Worm (Caenorhabditis elegans): Measurements from ENCODE around the gene fezf-1.
A peak's percentile ranks its signal among the peaks of the same experiment; 100 is the strongest.

fezf-1 gene

ce11 chrIV:13487019-13487418 is 21.1 kb downstream of the fezf-1 start:
- TF ChIP-seq nhr-11 (tag; optimal IDR thresholded peaks at IDR 0.05) = no peak
- no peak for TF ChIP-seq nhr-67 (tag; optimal IDR thresholded peaks at IDR 0.05)
- no peak for TF ChIP-seq jun-1 (tag; optimal IDR thresholded peaks at IDR 0.05)
- TF ChIP-seq ceh-82 (tag; optimal IDR thresholded peaks at IDR 0.05) = no peak
- TF ChIP-seq tbx-2 (tag; optimal IDR thresholded peaks at IDR 0.05) = no peak
- no peak for TF ChIP-seq snpc-4 (tag; optimal IDR thresholded peaks at IDR 0.05)
- no peak for TF ChIP-seq hmg-11 (tag; optimal IDR thresholded peaks at IDR 0.05)
- TF ChIP-seq nfya-1 (tag; optimal IDR thresholded peaks at IDR 0.05; ENCODE audit: insufficient read depth) = no peak
- no peak for TF ChIP-seq nhr-25 (tag; optimal IDR thresholded peaks at IDR 0.05)
- TF ChIP-seq nhr-12 (tag; optimal IDR thresholded peaks at IDR 0.05) = no peak
- TF ChIP-seq pqm-1 (tag; optimal IDR thresholded peaks at IDR 0.05) = no peak
- TF ChIP-seq unc-62 (GFP tag; optimal IDR thresholded peaks at IDR 0.05) = no peak
- TF ChIP-seq R02D3.7 (tag; optimal IDR thresholded peaks at IDR 0.05) = no peak
- TF ChIP-seq unc-39 (tag; optimal IDR thresholded peaks at IDR 0.05) = no peak

ce11 chrIV:13487596-13487995 is 21.7 kb downstream of the fezf-1 start:
- TF ChIP-seq unc-62 (GFP tag; optimal IDR thresholded peaks at IDR 0.05) (no peak), nfya-1 (tag; optimal IDR thresholded peaks at IDR 0.05; ENCODE audit: insufficient read depth) (peak; percentile 89)

ce11 chrIV:13492271-13492670 is 26.4 kb downstream of the fezf-1 start, which contains the start of gene Y45F10A.7:
Y45F10A.7 (plus strand) TSS chrIV:13492571.
- TF ChIP-seq elt-3 (tag; optimal IDR thresholded peaks at IDR 0.05) (no peak), nhr-12 (tag; optimal IDR thresholded peaks at IDR 0.05) (no peak), hmg-11 (tag; optimal IDR thresholded peaks at IDR 0.05) (no peak), nhr-76 (tag; optimal IDR thresholded peaks at IDR 0.05) (no peak), pha-4 (tag; optimal IDR thresholded peaks at IDR 0.05) (no peak), jun-1 (tag; optimal IDR thresholded peaks at IDR 0.05) (no peak), aly-2 (tag; optimal IDR thresholded peaks at IDR 0.05) (no peak), fos-1 (tag; optimal IDR thresholded peaks at IDR 0.05) (no peak), ama-1 (optimal IDR thresholded peaks at IDR 0.05) (no peak), unc-39 (tag; optimal IDR thresholded peaks at IDR 0.05) (no peak), egl-27 (tag; optimal IDR thresholded peaks at IDR 0.05) (no peak), ceh-82 (tag; optimal IDR thresholded peaks at IDR 0.05) (no peak), ceh-9 (tag; optimal IDR thresholded peaks at IDR 0.05) (no peak)

ce11 chrIV:13493719-13494118 is 27.8 kb downstream of the fezf-1 start:
- TF ChIP-seq nhr-25 (tag; optimal IDR thresholded peaks at IDR 0.05) = no peak

- no peak for TF ChIP-seq nhr-237 (tag; optimal IDR thresholded peaks at IDR 0.05)
- TF ChIP-seq ceh-16 (tag; optimal IDR thresholded peaks at IDR 0.05) = no peak
- TF ChIP-seq daf-12 (tag; optimal IDR thresholded peaks at IDR 0.05) = no peak
- TF ChIP-seq ceh-28 (tag; optimal IDR thresholded peaks at IDR 0.05) = peak; percentile 30
- peak; percentile 60 for TF ChIP-seq pha-4 (tag; optimal IDR thresholded peaks at IDR 0.05)
- no peak for TF ChIP-seq tbx-2 (tag; optimal IDR thresholded peaks at IDR 0.05)
- no peak for TF ChIP-seq ztf-4 (tag; optimal IDR thresholded peaks at IDR 0.05)
- TF ChIP-seq nhr-67 (tag; optimal IDR thresholded peaks at IDR 0.05) = no peak
- TF ChIP-seq unc-39 (tag; optimal IDR thresholded peaks at IDR 0.05) = no peak
- TF ChIP-seq eor-1 (tag; optimal IDR thresholded peaks at IDR 0.05) = no peak
- no peak for TF ChIP-seq nhr-25 (tag; optimal IDR thresholded peaks at IDR 0.05)
- peak; percentile 6 for TF ChIP-seq lin-15B (tag; optimal IDR thresholded peaks at IDR 0.05)
- peak; percentile 6 for TF ChIP-seq elt-2 (tag; optimal IDR thresholded peaks at IDR 0.05)
- no peak for TF ChIP-seq R02D3.7 (tag; optimal IDR thresholded peaks at IDR 0.05)
- TF ChIP-seq hmg-11 (tag; optimal IDR thresholded peaks at IDR 0.05) = peak; percentile 9
- TF ChIP-seq ZK546.5 (tag; optimal IDR thresholded peaks at IDR 0.05) = no peak
- no peak for TF ChIP-seq lsy-12 (tag; optimal IDR thresholded peaks at IDR 0.05)
- TF ChIP-seq unc-62 (GFP tag; optimal IDR thresholded peaks at IDR 0.05) = no peak
- TF ChIP-seq nhr-76 (tag; optimal IDR thresholded peaks at IDR 0.05) = no peak
- no peak for TF ChIP-seq mml-1 (tag; optimal IDR thresholded peaks at IDR 0.05)
- no peak for TF ChIP-seq egl-5 (tag; optimal IDR thresholded peaks at IDR 0.05)
- no peak for TF ChIP-seq nhr-11 (tag; optimal IDR thresholded peaks at IDR 0.05)
- no peak for TF ChIP-seq aly-2 (tag; optimal IDR thresholded peaks at IDR 0.05)
- TF ChIP-seq fkh-2 (tag; optimal IDR thresholded peaks at IDR 0.05) = no peak
- no peak for TF ChIP-seq snpc-4 (tag; optimal IDR thresholded peaks at IDR 0.05)
- TF ChIP-seq ztf-11 (tag; optimal IDR thresholded peaks at IDR 0.05) = no peak
- no peak for TF ChIP-seq pqm-1 (tag; optimal IDR thresholded peaks at IDR 0.05)
- TF ChIP-seq nhr-77 (tag; optimal IDR thresholded peaks at IDR 0.05) = no peak
- no peak for TF ChIP-seq fos-1 (tag; optimal IDR thresholded peaks at IDR 0.05)
- no peak for TF ChIP-seq zag-1 (tag; optimal IDR thresholded peaks at IDR 0.05)
- no peak for TF ChIP-seq nhr-23 (tag; optimal IDR thresholded peaks at IDR 0.05)
- TF ChIP-seq lin-39 (tag; optimal IDR thresholded peaks at IDR 0.05) = no peak
- no peak for TF ChIP-seq jun-1 (tag; optimal IDR thresholded peaks at IDR 0.05)
Measured at ce11 chrIV:13502806-13503363, 37.0 kb downstream of the fezf-1 start, which contains the start of gene tbc-9. tbc-9 (minus strand) TSS chrIV:13502856.

Measured in whole organism, L3 larva.